Fruit fly (Drosophila melanogaster): ENCODE results near the gene ergic53.

The ergic53 gene

dm6 chr3L:8534386-8535306 is at the start of gene ergic53:
ergic53 (plus strand) TSS chr3L:8534977.
- TF ChIP-seq CG8478 (optimal IDR thresholded peaks at IDR 0.05) (no peak), CTCF (optimal IDR thresholded peaks at IDR 0.05) (no peak)

dm6 chr3L:8506975-8507441 is 27.8 kb upstream of the ergic53 start, which contains the start of gene CG43163:
CG43163 (minus strand) TSS chr3L:8507146.
- TF ChIP-seq CTCF (optimal IDR thresholded peaks at IDR 0.05) (peak in 1 of 2 experiments; percentile 29), CG8478 (optimal IDR thresholded peaks at IDR 0.05) (no peak)

- TF ChIP-seq CG8478 (optimal IDR thresholded peaks at IDR 0.05) (no peak), CTCF (optimal IDR thresholded peaks at IDR 0.05) (no peak)
Measured at dm6 chr3L:8509567-8510109, 25.1 kb upstream of the ergic53 start, which contains the start of the genes ZC3H3 and Pus7. ZC3H3 (minus strand) TSS chr3L:8509763. Pus7 (plus strand) TSS chr3L:8510003.

dm6 chr3L:8512428-8512827 is 22.3 kb upstream of the ergic53 start, which contains the start of gene CG6765:
CG6765 (plus strand) TSS chr3L:8512767.
- TF ChIP-seq CTCF (optimal IDR thresholded peaks at IDR 0.05), result no peak
- TF ChIP-seq CG8478 (optimal IDR thresholded peaks at IDR 0.05), result no peak

- TF ChIP-seq CTCF (optimal IDR thresholded peaks at IDR 0.05), result no peak
- no peak for TF ChIP-seq CG8478 (optimal IDR thresholded peaks at IDR 0.05)
Measured at dm6 chr3L:8513258-8513657, 21.5 kb upstream of the ergic53 start.

- TF ChIP-seq CG8478 (optimal IDR thresholded peaks at IDR 0.05) (no peak), CTCF (optimal IDR thresholded peaks at IDR 0.05) (no peak)
Measured at dm6 chr3L:8514768-8515167, 20.0 kb upstream of the ergic53 start, which contains the start of gene CG6683. CG6683 (minus strand) TSS chr3L:8514921.

dm6 chr3L:8518516-8519087 is 16.2 kb upstream of the ergic53 start, which contains the start of gene GstO3:
GstO3 (plus strand) TSS chr3L:8518885.
- no peak for TF ChIP-seq CG8478 (optimal IDR thresholded peaks at IDR 0.05)
- no peak for TF ChIP-seq CTCF (optimal IDR thresholded peaks at IDR 0.05)

dm6 chr3L:8519232-8519631 is 15.5 kb upstream of the ergic53 start:
- no peak for TF ChIP-seq CTCF (optimal IDR thresholded peaks at IDR 0.05)
- TF ChIP-seq CG8478 (optimal IDR thresholded peaks at IDR 0.05), result no peak

- no peak for TF ChIP-seq CG8478 (optimal IDR thresholded peaks at IDR 0.05)
- no peak for TF ChIP-seq CTCF (optimal IDR thresholded peaks at IDR 0.05)
Measured at dm6 chr3L:8520252-8520651, 14.5 kb upstream of the ergic53 start, which contains the start of gene se. se (plus strand) TSS chr3L:8520552.

dm6 chr3L:8523257-8523656 is 11.5 kb upstream of the ergic53 start, which contains the start of gene GstO2:
GstO2 (minus strand) TSS chr3L:8523501.
- no peak for TF ChIP-seq CG8478 (optimal IDR thresholded peaks at IDR 0.05)
- TF ChIP-seq CTCF (optimal IDR thresholded peaks at IDR 0.05), result no peak

- TF ChIP-seq CG8478 (optimal IDR thresholded peaks at IDR 0.05) (no peak), CTCF (optimal IDR thresholded peaks at IDR 0.05) (peak in 1 of 2 experiments; percentile 31)
Measured at dm6 chr3L:8524816-8525625, 9.8 kb upstream of the ergic53 start, which contains the start of the genes GstO1 and foi. GstO1 (minus strand) TSS chr3L:8524866. foi (plus strand) TSS chr3L:8525244.

dm6 chr3L:8525691-8526421 is 8.9 kb upstream of the ergic53 start:
- TF ChIP-seq CTCF (optimal IDR thresholded peaks at IDR 0.05), result no peak
- no peak for TF ChIP-seq CG8478 (optimal IDR thresholded peaks at IDR 0.05)

dm6 chr3L:8527829-8528228 is 6.9 kb upstream of the ergic53 start:
- TF ChIP-seq CG8478 (optimal IDR thresholded peaks at IDR 0.05) (no peak), CTCF (optimal IDR thresholded peaks at IDR 0.05) (no peak)

All from S2 (cell line).